Worm (Caenorhabditis elegans) whole organism, L2 larva: Measurements from ENCODE around the gene F36H1.12.

Experiments used
- C34F6.9 ChIP-seq: fragments of 150-350 bp; optimal IDR thresholded peaks from 2 replicates; lab custom pipeline; 2014; ENCODE audit warnings: missing biosample characterization, missing genetic modification characterization
- F13H6.1 ChIP-seq: sonication (generic microtip); optimal IDR thresholded peaks from 2 replicates; lab custom pipeline; 2016; ENCODE audit warnings: missing genetic modification characterization, missing compliant biosample characterization
- R02D3.7 ChIP-seq: fragments of 150-350 bp; optimal IDR thresholded peaks from 2 replicates; lab custom pipeline; 2014; ENCODE audit warnings: missing biosample characterization, missing genetic modification characterization
- Y55F3AM.14 ChIP-seq: fragments of 200-800 bp; sonication (Bioruptor generic); optimal IDR thresholded peaks from 2 replicates; lab custom pipeline; 2018; ENCODE audit warnings: mild to moderate bottlenecking, missing genetic modification characterization, missing compliant biosample characterization
- ZK546.5 ChIP-seq: sonication (generic microtip); optimal IDR thresholded peaks from 2 replicates; lab custom pipeline; 2017; ENCODE audit warnings: missing biosample characterization, missing genetic modification characterization
- alr-1 ChIP-seq: fragments of 150-350 bp; optimal IDR thresholded peaks from 2 replicates; lab custom pipeline; 2014; ENCODE audit warnings: missing biosample characterization, missing genetic modification characterization
- ama-1 ChIP-seq: fragments of 150-350 bp; optimal IDR thresholded peaks from 2 replicates; lab custom pipeline; 2018; ENCODE audit warnings: inconsistent platforms
- blmp-1 ChIP-seq: sonication (generic microtip); optimal IDR thresholded peaks from 2 replicates; lab custom pipeline; 2017; ENCODE audit warnings: missing genetic modification characterization, mild to moderate bottlenecking, missing compliant biosample characterization, antibody characterized with exemption, moderate library complexity; ENCODE audit not compliant: insufficient read depth
- ceh-16 ChIP-seq: fragments of 150-350 bp; optimal IDR thresholded peaks from 2 replicates; lab custom pipeline; 2014; ENCODE audit warnings: missing biosample characterization, missing genetic modification characterization
- ceh-82 ChIP-seq: fragments of 150-350 bp; optimal IDR thresholded peaks from 2 replicates; lab custom pipeline; 2014; ENCODE audit warnings: missing biosample characterization, missing genetic modification characterization
- crh-2 ChIP-seq: sonication (generic microtip); optimal IDR thresholded peaks from 2 replicates; lab custom pipeline; 2017; ENCODE audit warnings: missing biosample characterization, missing genetic modification characterization
- egl-27 ChIP-seq: sonication (generic microtip); optimal IDR thresholded peaks from 3 replicates; lab custom pipeline; 2017; ENCODE audit warnings: missing biosample characterization, missing genetic modification reagents, missing genetic modification characterization
- elt-1 ChIP-seq: fragments of 150-350 bp; optimal IDR thresholded peaks from 2 replicates; lab custom pipeline; 2014; ENCODE audit warnings: missing biosample characterization, missing genetic modification characterization
- gmeb-1 ChIP-seq: fragments of 150-350 bp; optimal IDR thresholded peaks from 2 replicates; lab custom pipeline; 2014; ENCODE audit warnings: missing biosample characterization, missing genetic modification characterization
- lin-11 ChIP-seq: fragments of 150-350 bp; sonication (generic microtip); optimal IDR thresholded peaks from 2 replicates; lab custom pipeline; 2014; ENCODE audit warnings: missing biosample characterization, missing genetic modification characterization, inconsistent platforms, mixed read lengths
- lin-13 ChIP-seq: fragments of 150-350 bp; optimal IDR thresholded peaks from 2 replicates; lab custom pipeline; 2014; ENCODE audit warnings: missing biosample characterization, missing genetic modification reagents, missing genetic modification characterization
- lin-39 ChIP-seq: fragments of 150-350 bp; optimal IDR thresholded peaks from 2 replicates; lab custom pipeline; 2014; ENCODE audit warnings: missing biosample characterization, missing genetic modification reagents, missing genetic modification characterization
- lsy-2 ChIP-seq, 2 experiments: fragments of 150-350 bp in 1 of 2; sonication (generic microtip) in 1 of 2; optimal IDR thresholded peaks; 2 replicates each; lab custom pipeline; 2014 to 2017; ENCODE audit warnings: missing biosample characterization in 2 of 2, missing genetic modification characterization in 2 of 2
- mab-5 ChIP-seq: fragments of 150-350 bp; optimal IDR thresholded peaks from 2 replicates; lab custom pipeline; 2014; ENCODE audit warnings: missing biosample characterization, missing genetic modification characterization
- nhr-10 ChIP-seq: sonication (generic microtip); optimal IDR thresholded peaks from 2 replicates; lab custom pipeline; 2017; ENCODE audit warnings: missing biosample characterization, missing genetic modification characterization
- nhr-12 ChIP-seq: fragments of 150-350 bp; optimal IDR thresholded peaks from 2 replicates; lab custom pipeline; 2014; ENCODE audit warnings: missing biosample characterization, missing genetic modification characterization
- nhr-129 ChIP-seq: fragments of 150-350 bp; optimal IDR thresholded peaks from 2 replicates; lab custom pipeline; 2014; ENCODE audit warnings: missing biosample characterization, missing genetic modification characterization
- nhr-21 ChIP-seq: fragments of 150-350 bp; optimal IDR thresholded peaks from 2 replicates; lab custom pipeline; 2014; ENCODE audit warnings: missing biosample characterization, missing genetic modification characterization
- nhr-237 ChIP-seq: fragments of 150-350 bp; optimal IDR thresholded peaks from 2 replicates; lab custom pipeline; 2014; ENCODE audit warnings: missing biosample characterization, missing genetic modification characterization
- nhr-25 ChIP-seq: fragments of 150-350 bp; sonication (generic microtip); optimal IDR thresholded peaks from 3 replicates; lab custom pipeline; 2014; ENCODE audit warnings: missing biosample characterization, missing genetic modification characterization
- nhr-6 ChIP-seq: fragments of 150-350 bp; optimal IDR thresholded peaks from 2 replicates; lab custom pipeline; 2014; ENCODE audit warnings: missing biosample characterization, missing genetic modification characterization
- nhr-77 ChIP-seq: fragments of 150-350 bp; optimal IDR thresholded peaks from 2 replicates; lab custom pipeline; 2014; ENCODE audit warnings: missing biosample characterization, missing genetic modification characterization
- peb-1 ChIP-seq: fragments of 150-350 bp; optimal IDR thresholded peaks from 2 replicates; lab custom pipeline; 2014; ENCODE audit warnings: missing biosample characterization, missing genetic modification characterization
- skn-1 ChIP-seq: sonication (generic microtip); optimal IDR thresholded peaks from 2 replicates; lab custom pipeline; 2017; ENCODE audit warnings: missing biosample characterization, missing genetic modification characterization
- snpc-4 ChIP-seq: fragments of 150-350 bp; optimal IDR thresholded peaks from 2 replicates; lab custom pipeline; 2014; ENCODE audit warnings: missing biosample characterization, missing genetic modification characterization
- unc-39 ChIP-seq: fragments of 150-350 bp; optimal IDR thresholded peaks from 2 replicates; lab custom pipeline; 2014; ENCODE audit warnings: missing biosample characterization, missing genetic modification characterization
- unc-55 ChIP-seq: fragments of 150-350 bp; sonication (generic microtip); optimal IDR thresholded peaks from 3 replicates; lab custom pipeline; 2014; ENCODE audit warnings: missing biosample characterization, missing genetic modification reagents, missing genetic modification characterization
- unc-62 ChIP-seq: fragments of 150-350 bp; optimal IDR thresholded peaks from 2 replicates; lab custom pipeline; 2014; ENCODE audit warnings: missing biosample characterization, missing genetic modification reagents, missing genetic modification characterization
- zag-1 ChIP-seq: fragments of 150-350 bp; optimal IDR thresholded peaks from 2 replicates; lab custom pipeline; 2014; ENCODE audit warnings: missing biosample characterization, missing genetic modification characterization
- ztf-4 ChIP-seq: fragments of 150-350 bp; optimal IDR thresholded peaks from 2 replicates; lab custom pipeline; 2014; ENCODE audit warnings: missing biosample characterization, missing genetic modification characterization

The F36H1.12 gene

ce11 chrIV:11048871-11049270 lies 4.6 kb downstream of the F36H1.12 start, which contains the start of gene F36H1.11:
Gene F36H1.11, plus strand, starts transcription at chrIV:11049171.
- TF ChIP-seq snpc-4 (tag; lab: Kevin White, UChicago) = no peak
- TF ChIP-seq egl-27 (tag; lab: Kevin White, UChicago) = no peak
- no peak for TF ChIP-seq F13H6.1 (tag; lab: Kevin White, UChicago)
- no peak for TF ChIP-seq Y55F3AM.14 (GFP tag; lab: Kevin White, UChicago)
- no peak for TF ChIP-seq ceh-82
- no peak for TF ChIP-seq nhr-12 (tag; lab: Kevin White, UChicago)
- no peak for TF ChIP-seq unc-39
- no peak for TF ChIP-seq ama-1 (lab: Kevin White, UChicago)
- TF ChIP-seq gmeb-1 = no peak
- TF ChIP-seq ZK546.5 (tag; lab: Kevin White, UChicago) = no peak
- TF ChIP-seq nhr-25 (tag; lab: Kevin White, UChicago) = no peak
- TF ChIP-seq R02D3.7 (tag; lab: Kevin White, UChicago) = no peak
- TF ChIP-seq lin-39 (tag; lab: Kevin White, UChicago) = no peak

- TF ChIP-seq lsy-2 (tag; optimal IDR thresholded peaks at IDR 0.05; lab: Kevin White, UChicago) (no peak), alr-1 (tag; lab: Kevin White, UChicago) (no peak), zag-1 (tag; lab: Kevin White, UChicago) (no peak), nhr-12 (tag; lab: Kevin White, UChicago) (no peak), ztf-4 (no peak), nhr-129 (tag; lab: Kevin White, UChicago) (no peak), elt-1 (tag; lab: Kevin White, UChicago) (no peak)
- TF ChIP-seq, all 48 proteins: peak for 0
Measured at ce11 chrIV:11044377-11044776, 9.1 kb downstream of the F36H1.12 start.

ce11 chrIV:11038665-11039064 lies 14.8 kb downstream of the F36H1.12 start:
- TF ChIP-seq nhr-12 (tag; lab: Kevin White, UChicago) (no peak), nhr-77 (tag; lab: Kevin White, UChicago) (no peak), unc-55 (GFP tag; lab: Kevin White, UChicago) (peak; percentile 64), nhr-10 (tag; lab: Kevin White, UChicago) (no peak), C34F6.9 (tag; lab: Kevin White, UChicago) (peak; percentile 53), ceh-16 (tag; lab: Kevin White, UChicago) (no peak), nhr-129 (tag; lab: Kevin White, UChicago) (no peak)

- no peak for TF ChIP-seq mab-5
- no peak for TF ChIP-seq R02D3.7 (tag; lab: Kevin White, UChicago)
- no peak for TF ChIP-seq elt-1 (tag; lab: Kevin White, UChicago)
- no peak for TF ChIP-seq unc-39
- no peak for TF ChIP-seq lin-11
- no peak for TF ChIP-seq nhr-237 (tag; lab: Kevin White, UChicago)
- no peak for TF ChIP-seq unc-62 (GFP tag; lab: Kevin White, UChicago)
- no peak for TF ChIP-seq gmeb-1
- TF ChIP-seq blmp-1 (tag; lab: Kevin White, UChicago) = no peak
- no peak for TF ChIP-seq ZK546.5 (tag; lab: Kevin White, UChicago)
- TF ChIP-seq egl-27 (tag; lab: Kevin White, UChicago) = no peak
- TF ChIP-seq skn-1 (tag; lab: Kevin White, UChicago) = no peak
- no peak for TF ChIP-seq ceh-16 (tag; lab: Kevin White, UChicago)
Measured at ce11 chrIV:11038618-11038664, 15.1 kb downstream of the F36H1.12 start, which contains the start of gene kdin-1. Gene kdin-1, plus strand, starts transcription at chrIV:11038655.

ce11 chrIV:11038218-11038617 lies 15.3 kb downstream of the F36H1.12 start:
- no peak for TF ChIP-seq nhr-6 (tag; lab: Kevin White, UChicago)
- TF ChIP-seq mab-5 = no peak
- no peak for TF ChIP-seq unc-39
- no peak for TF ChIP-seq nhr-21 (tag; lab: Kevin White, UChicago)
- no peak for TF ChIP-seq C34F6.9 (tag; lab: Kevin White, UChicago)
- TF ChIP-seq nhr-77 (tag; lab: Kevin White, UChicago) = no peak
- TF ChIP-seq alr-1 (tag; lab: Kevin White, UChicago) = no peak
- TF ChIP-seq peb-1 (tag; lab: Kevin White, UChicago) = no peak
- no peak for TF ChIP-seq lsy-2 (tag; optimal IDR thresholded peaks at IDR 0.05; lab: Kevin White, UChicago)
- no peak for TF ChIP-seq crh-2 (tag; lab: Kevin White, UChicago)
- TF ChIP-seq Y55F3AM.14 (GFP tag; lab: Kevin White, UChicago) = no peak
- TF ChIP-seq F13H6.1 (tag; lab: Kevin White, UChicago) = no peak
- TF ChIP-seq lin-13 (GFP tag; lab: Kevin White, UChicago) = no peak
